Worm (Caenorhabditis elegans) whole organism, L4/young adult: Measurements from ENCODE around the gene tax-4.
A peak's percentile ranks its signal among the peaks of the same experiment; 100 is the strongest.

ENCODE experiments used
- W03F9.2 ChIP-seq: fragments of 150-350 bp; optimal IDR thresholded peaks from 2 replicates; lab custom pipeline; 2014; ENCODE audit warnings: missing biosample characterization, missing genetic modification characterization
- dao-5 ChIP-seq: sonication (generic microtip); optimal IDR thresholded peaks from 2 replicates; lab custom pipeline; 2016; ENCODE audit warnings: missing genotype, missing genetic modification characterization, moderate library complexity, missing compliant biosample characterization
- him-1 ChIP-seq: sonication (generic microtip); optimal IDR thresholded peaks from 2 replicates; lab custom pipeline; 2016; ENCODE audit warnings: missing genotype, missing genetic modification reagents, missing genetic modification characterization, missing compliant biosample characterization

The tax-4 gene

DNA sequence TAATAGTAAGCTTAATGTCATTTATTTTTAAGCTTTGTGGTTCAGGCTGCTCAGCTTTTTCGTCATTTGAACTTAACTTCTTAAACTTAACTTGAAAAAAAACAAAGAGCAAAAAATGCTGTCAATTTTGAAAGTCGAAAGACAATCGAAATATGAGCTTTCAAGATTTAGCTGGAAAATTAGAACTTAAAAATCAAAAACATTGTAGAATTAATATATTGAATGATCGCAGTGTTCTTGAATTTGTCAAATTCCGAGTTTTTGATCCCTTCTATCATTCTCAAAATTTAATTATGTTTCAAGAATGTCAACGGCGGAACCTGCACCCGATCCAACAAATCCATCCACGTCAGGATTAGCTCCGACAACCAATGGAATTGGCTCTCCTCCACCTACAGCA is at the start of gene tax-4:
Gene tax-4, plus strand, starts transcription at position 301 of the 400 bp plus-strand sequence.
- no peak for TF ChIP-seq dao-5 (tag; lab: Kevin White, UChicago)
- TF ChIP-seq W03F9.2 (tag; lab: Kevin White, UChicago) = no peak
- no peak for TF ChIP-seq him-1 (tag; lab: Kevin White, UChicago)

ce11 chrIII:9136587-9136986 is 44.8 kb upstream of the tax-4 start, which contains the start of gene eat-4:
eat-4 (plus strand) TSS chrIII:9136887.
- TF ChIP-seq dao-5 (tag; lab: Kevin White, UChicago) (no peak), him-1 (tag; lab: Kevin White, UChicago) (no peak), W03F9.2 (tag; lab: Kevin White, UChicago) (no peak)

ce11 chrIII:9138601-9139000 is 42.7 kb upstream of the tax-4 start, which contains the start of gene ZK512.7:
ZK512.7 (minus strand) TSS chrIII:9138701.
- TF ChIP-seq him-1 (tag; lab: Kevin White, UChicago) = no peak

DNA sequence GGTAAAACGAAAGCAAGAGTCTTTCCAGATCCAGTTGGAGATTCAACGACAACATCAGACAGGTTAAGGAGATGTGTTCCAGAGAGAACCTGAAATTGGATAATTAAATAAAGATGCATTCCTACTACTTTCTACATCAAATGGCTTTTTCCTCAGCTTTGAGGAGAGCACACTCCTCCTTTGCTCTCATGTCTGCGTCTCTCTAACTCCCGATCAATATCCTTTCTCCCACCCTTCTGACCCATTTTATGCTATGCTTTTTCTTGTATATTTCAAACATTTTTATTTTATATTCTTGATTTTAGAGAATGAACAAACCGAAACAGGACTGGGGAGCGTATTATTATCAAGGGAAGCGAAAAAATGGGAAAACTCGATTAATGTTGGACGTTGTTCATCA is 37.4 kb upstream of the tax-4 start, which contains the start of gene ZK512.11:
Gene ZK512.11, plus strand, starts transcription at position 301 of the 400 bp plus-strand sequence.
- TF ChIP-seq W03F9.2 (tag; lab: Kevin White, UChicago) = no peak
- TF ChIP-seq him-1 (tag; lab: Kevin White, UChicago) = no peak
- TF ChIP-seq dao-5 (tag; lab: Kevin White, UChicago) = no peak

ce11 chrIII:9144744-9145390 is 36.5 kb upstream of the tax-4 start, which contains the start of the genes ZK512.2 and ZK512.4:
ZK512.2 (minus strand) TSS chrIII:9144794.
ZK512.4 (plus strand) TSS chrIII:9145340.
- TF ChIP-seq him-1 (tag; lab: Kevin White, UChicago) = no peak
- peak; percentile 65 for TF ChIP-seq W03F9.2 (tag; lab: Kevin White, UChicago)
- no peak for TF ChIP-seq dao-5 (tag; lab: Kevin White, UChicago)

DNA sequence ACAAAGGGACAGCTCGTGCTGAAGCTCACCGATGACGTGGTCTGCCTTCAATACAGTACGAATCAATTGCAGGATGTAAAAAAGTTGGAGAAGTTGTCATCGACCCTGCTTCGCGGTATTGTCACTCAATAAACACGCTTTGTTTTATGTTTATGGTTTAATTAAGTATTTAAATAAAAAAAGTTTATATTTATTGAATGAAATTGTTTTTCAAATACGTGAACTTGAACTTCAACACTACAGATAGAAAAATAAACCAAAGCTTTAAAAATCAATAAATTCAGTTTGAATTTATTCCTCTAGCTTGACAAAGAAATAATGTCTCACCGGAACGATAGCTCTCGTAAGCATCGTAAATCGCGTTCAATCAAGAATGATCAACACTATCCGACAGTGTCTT is 35.6 kb upstream of the tax-4 start, which contains the start of gene ZK512.8:
Gene ZK512.8, plus strand, starts transcription at position 301 of the 400 bp plus-strand sequence.
- TF ChIP-seq him-1 (tag; lab: Kevin White, UChicago) (no peak), W03F9.2 (tag; lab: Kevin White, UChicago) (no peak), dao-5 (tag; lab: Kevin White, UChicago) (no peak)

ce11 chrIII:9149132-9149531 is 32.2 kb upstream of the tax-4 start:
- TF ChIP-seq him-1 (tag; lab: Kevin White, UChicago) (no peak), dao-5 (tag; lab: Kevin White, UChicago) (no peak), W03F9.2 (tag; lab: Kevin White, UChicago) (no peak)

- TF ChIP-seq W03F9.2 (tag; lab: Kevin White, UChicago) (no peak), him-1 (tag; lab: Kevin White, UChicago) (no peak), dao-5 (tag; lab: Kevin White, UChicago) (no peak)
These were observed 29.6 kb upstream of the tax-4 start for ce11 chrIII:9151782-9152181.

ce11 chrIII:9152950-9153349 is 28.4 kb upstream of the tax-4 start:
- TF ChIP-seq W03F9.2 (tag; lab: Kevin White, UChicago) (no peak), dao-5 (tag; lab: Kevin White, UChicago) (no peak), him-1 (tag; lab: Kevin White, UChicago) (no peak)

DNA sequence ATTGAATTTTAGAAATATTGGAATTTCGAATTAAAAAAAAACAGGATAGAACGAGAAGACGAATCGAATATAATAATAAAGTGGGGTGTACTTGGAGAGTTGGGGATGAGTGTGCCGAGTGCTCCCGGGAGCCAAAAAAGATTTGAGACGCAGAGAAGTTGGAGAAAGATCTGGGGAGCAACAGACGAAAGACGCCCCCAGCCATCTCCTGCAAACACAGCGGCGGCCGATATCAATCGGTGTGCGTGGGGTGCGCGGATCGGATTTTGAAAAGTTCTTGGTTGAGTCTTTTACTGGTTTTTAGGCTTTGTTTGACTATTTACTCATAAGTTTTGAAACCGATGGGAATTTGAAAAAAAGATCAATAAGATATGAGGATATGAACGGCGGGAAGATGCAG is 27.5 kb upstream of the tax-4 start, which contains the start of gene nhl-1:
Gene nhl-1, minus strand, starts transcription at position 101 of the 400 bp plus-strand sequence.
- TF ChIP-seq dao-5 (tag; lab: Kevin White, UChicago) = no peak
- no peak for TF ChIP-seq W03F9.2 (tag; lab: Kevin White, UChicago)
- no peak for TF ChIP-seq him-1 (tag; lab: Kevin White, UChicago)

ce11 chrIII:9154766-9155165 is 26.6 kb upstream of the tax-4 start, which contains the start of gene irld-34:
irld-34 (plus strand) TSS chrIII:9155066.
- TF ChIP-seq W03F9.2 (tag; lab: Kevin White, UChicago) (no peak), dao-5 (tag; lab: Kevin White, UChicago) (no peak), him-1 (tag; lab: Kevin White, UChicago) (no peak)

DNA sequence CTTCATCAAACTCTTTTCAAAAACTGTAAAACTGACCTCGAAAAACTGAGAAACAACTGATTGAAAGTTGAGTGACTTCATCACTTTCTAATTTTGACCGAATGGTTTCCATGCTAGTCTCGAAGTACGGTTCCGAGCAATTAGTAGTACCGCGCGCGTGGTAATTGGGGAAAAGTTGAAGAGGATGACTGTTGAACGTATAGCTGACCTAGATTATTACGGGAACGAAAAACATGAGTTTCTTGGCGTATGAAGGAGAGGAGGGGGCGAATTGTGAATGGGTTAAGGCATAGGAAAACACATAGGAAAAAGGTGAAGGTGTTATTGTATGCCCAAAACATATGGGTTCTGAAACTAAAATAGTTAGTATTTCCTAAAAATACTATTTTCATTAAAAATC is 19.8 kb upstream of the tax-4 start, which contains the start of gene ptr-9:
Gene ptr-9, minus strand, starts transcription at position 101 of the 400 bp plus-strand sequence.
- TF ChIP-seq W03F9.2 (tag; lab: Kevin White, UChicago) (no peak), him-1 (tag; lab: Kevin White, UChicago) (no peak), dao-5 (tag; lab: Kevin White, UChicago) (no peak)

- no peak for TF ChIP-seq him-1 (tag; lab: Kevin White, UChicago)
- no peak for TF ChIP-seq dao-5 (tag; lab: Kevin White, UChicago)
- no peak for TF ChIP-seq W03F9.2 (tag; lab: Kevin White, UChicago)
These were observed 18.7 kb upstream of the tax-4 start, which contains the start of gene dgk-3 for ce11 chrIII:9162634-9163118. dgk-3 (plus strand) TSS chrIII:9163068.
